Fruit fly (Drosophila melanogaster) whole organism, embryonic: Measurements from ENCODE around the gene ss.
A peak's percentile ranks its signal among the peaks of the same experiment; 100 is the strongest.

Experiments
- Ada2b ChIP-seq: fragments of 200-800 bp; sonication (Bioruptor generic); IDR thresholded peaks from 2 replicates; pipeline ENCODE4 v1.3.6; 2022; ENCODE audit warnings: missing biosample characterization, missing genetic modification characterization
- C15 ChIP-seq: fragments of 200-800 bp; sonication (Bioruptor generic); IDR thresholded peaks from 3 replicates; pipeline ENCODE4 v1.3.6; 2022; ENCODE audit warnings: missing biosample characterization, missing genetic modification characterization
- CG10565 ChIP-seq: fragments of 200-800 bp; sonication (Bioruptor generic); optimal IDR thresholded peaks from 3 replicates; lab custom pipeline; 2016; ENCODE audit warnings: missing biosample characterization, mild to moderate bottlenecking, missing genetic modification characterization
- CG10959 ChIP-seq: fragments of 200-800 bp; sonication (Bioruptor generic); IDR thresholded peaks from 2 replicates; pipeline ENCODE4 v1.3.6; 2022; ENCODE audit warnings: missing biosample characterization, missing genetic modification characterization
- CG12769 ChIP-seq: fragments of 200-800 bp; sonication (Bioruptor generic); optimal IDR thresholded peaks from 2 replicates; lab custom pipeline; 2019; ENCODE audit warnings: missing biosample characterization, mild to moderate bottlenecking, missing genetic modification characterization, moderate library complexity
- CG15269 ChIP-seq: fragments of 200-800 bp; sonication (Bioruptor generic); optimal IDR thresholded peaks from 2 replicates; lab custom pipeline; 2018; ENCODE audit warnings: missing biosample characterization, mild to moderate bottlenecking, missing genetic modification characterization, moderate library complexity
- CG1792 ChIP-seq: fragments of 200-800 bp; sonication (Bioruptor generic); optimal IDR thresholded peaks from 2 replicates; lab custom pipeline; 2016; ENCODE audit warnings: missing biosample characterization, missing genetic modification characterization
- CG3281 ChIP-seq: fragments of 200-800 bp; sonication (Bioruptor generic); optimal IDR thresholded peaks from 3 replicates; lab custom pipeline; 2017; ENCODE audit warnings: missing biosample characterization, mild to moderate bottlenecking, missing genetic modification characterization
- CG4328 ChIP-seq: fragments of 200-800 bp; sonication (Bioruptor generic); optimal IDR thresholded peaks from 3 replicates; lab custom pipeline; 2017; ENCODE audit warnings: missing biosample characterization, missing genetic modification reagents, missing genetic modification characterization
- CG4360 ChIP-seq: fragments of 200-800 bp; sonication (Bioruptor generic); IDR thresholded peaks from 2 replicates; pipeline ENCODE4 v1.3.6; 2022; ENCODE audit warnings: missing biosample characterization, missing genetic modification characterization
- CG4730 ChIP-seq: fragments of 200-800 bp; sonication (Bioruptor generic); IDR thresholded peaks from 2 replicates; pipeline ENCODE4 v1.3.6; 2022; ENCODE audit warnings: missing biosample characterization, missing genetic modification characterization
- CG5180 ChIP-seq: fragments of 200-800 bp; sonication (Bioruptor generic); optimal IDR thresholded peaks from 3 replicates; lab custom pipeline; 2017; ENCODE audit warnings: missing biosample characterization, missing genetic modification characterization, mild to moderate bottlenecking, moderate library complexity, missing genetic modification reagents
- CG6175 ChIP-seq: fragments of 200-800 bp; sonication (Bioruptor generic); IDR thresholded peaks from 3 replicates; pipeline ENCODE4 v1.3.6; 2022; ENCODE audit warnings: missing biosample characterization, missing genetic modification characterization
- CG7357 ChIP-seq: fragments of 200-800 bp; sonication (Bioruptor generic); IDR thresholded peaks from 3 replicates; pipeline ENCODE4 v1.3.6; 2022; ENCODE audit warnings: missing biosample characterization, missing genetic modification characterization
- CG7786 ChIP-seq: fragments of 200-800 bp; sonication (Bioruptor generic); optimal IDR thresholded peaks from 2 replicates; lab custom pipeline; 2016; ENCODE audit warnings: missing biosample characterization, missing genetic modification characterization
- CG7987 ChIP-seq: fragments of 200-800 bp; sonication (Bioruptor generic); optimal IDR thresholded peaks from 2 replicates; lab custom pipeline; 2018; ENCODE audit warnings: missing biosample characterization, mild to moderate bottlenecking, missing genetic modification characterization, moderate library complexity
- CG8478 ChIP-seq: fragments of >200 bp; optimal IDR thresholded peaks from 2 replicates; lab custom pipeline; 2018
- CG9797 ChIP-seq: fragments of 200-800 bp; sonication (Bioruptor generic); optimal IDR thresholded peaks from 3 replicates; lab custom pipeline; 2018; ENCODE audit warnings: missing biosample characterization, mild to moderate bottlenecking, missing genetic modification characterization
- D19B ChIP-seq: fragments of 200-800 bp; sonication (Bioruptor generic); optimal IDR thresholded peaks from 2 replicates; lab custom pipeline; 2017; ENCODE audit warnings: missing biosample characterization, mild to moderate bottlenecking, missing genetic modification characterization
- Drgx ChIP-seq: fragments of 200-800 bp; sonication (Bioruptor generic); IDR thresholded peaks from 2 replicates; pipeline ENCODE4 v1.3.6; 2022; ENCODE audit warnings: missing biosample characterization, missing genetic modification characterization
- E2f1 ChIP-seq: fragments of 200-800 bp; sonication (Bioruptor generic); IDR thresholded peaks from 2 replicates; pipeline ENCODE4 v1.3.6; 2022; ENCODE audit warnings: missing biosample characterization, missing genetic modification characterization
- Gsc ChIP-seq: fragments of 200-800 bp; sonication (Bioruptor generic); IDR thresholded peaks from 2 replicates; pipeline ENCODE4 v1.3.6; 2022; ENCODE audit warnings: missing biosample characterization, missing genetic modification characterization
- HHEX ChIP-seq: fragments of 200-800 bp; sonication (Bioruptor generic); optimal IDR thresholded peaks from 3 replicates; lab custom pipeline; 2017; ENCODE audit warnings: missing biosample characterization, mild to moderate bottlenecking, missing genetic modification characterization, missing genetic modification reagents
- HLH4C ChIP-seq: fragments of 200-800 bp; sonication (Bioruptor generic); IDR thresholded peaks from 3 replicates; pipeline ENCODE4 v1.3.6; 2022; ENCODE audit warnings: missing biosample characterization, missing genetic modification characterization; ENCODE audit not compliant: partially characterized antibody
- Hr78 ChIP-seq, 2 experiments: fragments of 200-800 bp in 1 of 2; fragments of >200 bp in 1 of 2; sonication (Bioruptor generic) in 1 of 2; optimal IDR thresholded peaks; 2 replicates each; lab custom pipeline; 2017 to 2019; ENCODE audit warnings: missing biosample characterization in 2 of 2, missing genetic modification characterization in 2 of 2, mild to moderate bottlenecking in 1 of 2, moderate library complexity in 1 of 2
- MESR4 ChIP-seq: fragments of 200-800 bp; sonication (Bioruptor generic); optimal IDR thresholded peaks from 2 replicates; lab custom pipeline; 2018; ENCODE audit warnings: missing biosample characterization, mild to moderate bottlenecking, missing genetic modification characterization, moderate library complexity
- Meics ChIP-seq: fragments of 200-800 bp; sonication (Bioruptor generic); optimal IDR thresholded peaks from 2 replicates; lab custom pipeline; 2017; ENCODE audit warnings: missing biosample characterization, mild to moderate bottlenecking, missing genetic modification characterization
- NfI ChIP-seq: fragments of 200-800 bp; sonication (Bioruptor generic); optimal IDR thresholded peaks from 3 replicates; lab custom pipeline; 2018; ENCODE audit warnings: missing biosample characterization, mild to moderate bottlenecking, missing genetic modification characterization, moderate library complexity
- Ravus ChIP-seq: fragments of 200-800 bp; sonication (Bioruptor generic); IDR thresholded peaks from 2 replicates; pipeline ENCODE4 v1.3.6; 2022; ENCODE audit warnings: missing biosample characterization, missing genetic modification characterization
- Sox102F ChIP-seq: fragments of 200-800 bp; sonication (Bioruptor generic); optimal IDR thresholded peaks from 2 replicates; lab custom pipeline; 2018; ENCODE audit warnings: missing biosample characterization, mild to moderate bottlenecking, missing genetic modification characterization, moderate library complexity
- Usf ChIP-seq: fragments of 200-800 bp; sonication (Bioruptor generic); optimal IDR thresholded peaks from 2 replicates; lab custom pipeline; 2017; ENCODE audit warnings: missing genotype, missing biosample characterization, missing genetic modification characterization
- Xrp1 ChIP-seq: fragments of 200-800 bp; sonication (Bioruptor generic); IDR thresholded peaks from 2 replicates; pipeline ENCODE4 v1.3.6; 2022; ENCODE audit warnings: missing biosample characterization, missing genetic modification characterization
- abd-A ChIP-seq: fragments of 200-800 bp; sonication (Bioruptor generic); optimal IDR thresholded peaks from 3 replicates; lab custom pipeline; 2019; ENCODE audit warnings: missing biosample characterization, mild to moderate bottlenecking, missing genetic modification characterization, moderate library complexity
- caup ChIP-seq: fragments of 200-800 bp; sonication (Bioruptor generic); optimal IDR thresholded peaks from 3 replicates; lab custom pipeline; 2017; ENCODE audit warnings: missing biosample characterization, mild to moderate bottlenecking, missing genetic modification characterization, moderate library complexity; ENCODE audit not compliant: severe bottlenecking
- chm ChIP-seq: fragments of 200-800 bp; sonication (Bioruptor generic); IDR thresholded peaks from 2 replicates; pipeline ENCODE4 v1.3.6; 2022; ENCODE audit warnings: missing biosample characterization, missing genetic modification characterization
- cwo ChIP-seq: fragments of 200-800 bp; sonication (Bioruptor generic); optimal IDR thresholded peaks from 3 replicates; lab custom pipeline; 2017; ENCODE audit warnings: missing biosample characterization, missing genetic modification characterization, mild to moderate bottlenecking, moderate library complexity, missing genetic modification reagents
- grau ChIP-seq: fragments of 200-800 bp; optimal IDR thresholded peaks from 3 replicates; lab custom pipeline; 2019; ENCODE audit warnings: missing biosample characterization, mild to moderate bottlenecking, missing genetic modification characterization, moderate library complexity
- grn ChIP-seq: fragments of 200-800 bp; sonication (Bioruptor generic); optimal IDR thresholded peaks from 3 replicates; lab custom pipeline; 2017; ENCODE audit warnings: missing biosample characterization, missing genetic modification characterization
- gro ChIP-seq: fragments of 200-800 bp; sonication (Bioruptor generic); optimal IDR thresholded peaks from 2 replicates; lab custom pipeline; 2016; ENCODE audit warnings: missing biosample characterization, missing genetic modification characterization
- lola ChIP-seq, 3 experiments: fragments of >200 bp in 2 of 3; fragments of 200-800 bp in 1 of 3; sonication (Bioruptor generic) in 1 of 3; optimal IDR thresholded peaks; 2 replicates each; lab custom pipeline; 2017 to 2019; ENCODE audit warnings: missing biosample characterization in 3 of 3, missing genetic modification characterization in 3 of 3, mild to moderate bottlenecking in 1 of 3, moderate library complexity in 1 of 3
- nau ChIP-seq: fragments of 200-800 bp; sonication (Bioruptor generic); optimal IDR thresholded peaks from 3 replicates; lab custom pipeline; 2017; ENCODE audit warnings: missing biosample characterization, mild to moderate bottlenecking, missing genetic modification characterization, missing genetic modification reagents
- peb ChIP-seq: fragments of 200-800 bp; sonication (Bioruptor generic); IDR thresholded peaks from 2 replicates; pipeline ENCODE4 v1.3.6; 2022; ENCODE audit warnings: missing biosample characterization, missing genetic modification characterization
- run ChIP-seq: fragments of 200-800 bp; sonication (Bioruptor generic); optimal IDR thresholded peaks from 3 replicates; lab custom pipeline; 2018; ENCODE audit warnings: missing biosample characterization, mild to moderate bottlenecking, missing genetic modification characterization
- salm ChIP-seq: fragments of 200-800 bp; sonication (Bioruptor generic); optimal IDR thresholded peaks from 2 replicates; lab custom pipeline; 2018; ENCODE audit warnings: missing biosample characterization, mild to moderate bottlenecking, missing genetic modification characterization
- schlank ChIP-seq: fragments of 200-800 bp; sonication (Bioruptor generic); optimal IDR thresholded peaks from 2 replicates; lab custom pipeline; 2018; ENCODE audit warnings: missing biosample characterization, mild to moderate bottlenecking, missing genetic modification characterization
- sd ChIP-seq: fragments of 200-800 bp; sonication (Bioruptor generic); optimal IDR thresholded peaks from 3 replicates; lab custom pipeline; 2018; ENCODE audit warnings: missing biosample characterization, mild to moderate bottlenecking, missing genetic modification characterization, moderate library complexity
- sisA ChIP-seq: fragments of 200-800 bp; sonication (Bioruptor generic); IDR thresholded peaks from 2 replicates; pipeline ENCODE4 v1.3.6; 2022; ENCODE audit warnings: missing biosample characterization, missing genetic modification characterization
- sug ChIP-seq: fragments of 200-800 bp; optimal IDR thresholded peaks from 2 replicates; lab custom pipeline; 2019; ENCODE audit warnings: missing biosample characterization, mild to moderate bottlenecking, missing genetic modification characterization, moderate library complexity
- vnd ChIP-seq: fragments of 200-800 bp; sonication (Bioruptor generic); IDR thresholded peaks from 3 replicates; pipeline ENCODE4 v1.3.6; 2022; ENCODE audit warnings: missing biosample characterization, missing genetic modification characterization; ENCODE audit not compliant: partially characterized antibody
- zen2 ChIP-seq: fragments of 200-800 bp; sonication (Bioruptor generic); IDR thresholded peaks from 3 replicates; pipeline ENCODE4 v1.3.6; 2022; ENCODE audit warnings: missing biosample characterization, missing genetic modification characterization; ENCODE audit not compliant: partially characterized antibody
- zfh2 ChIP-seq: fragments of 200-800 bp; sonication (Bioruptor generic); optimal IDR thresholded peaks from 2 replicates; lab custom pipeline; 2016; ENCODE audit warnings: missing biosample characterization, missing genetic modification characterization

ss gene

DNA sequence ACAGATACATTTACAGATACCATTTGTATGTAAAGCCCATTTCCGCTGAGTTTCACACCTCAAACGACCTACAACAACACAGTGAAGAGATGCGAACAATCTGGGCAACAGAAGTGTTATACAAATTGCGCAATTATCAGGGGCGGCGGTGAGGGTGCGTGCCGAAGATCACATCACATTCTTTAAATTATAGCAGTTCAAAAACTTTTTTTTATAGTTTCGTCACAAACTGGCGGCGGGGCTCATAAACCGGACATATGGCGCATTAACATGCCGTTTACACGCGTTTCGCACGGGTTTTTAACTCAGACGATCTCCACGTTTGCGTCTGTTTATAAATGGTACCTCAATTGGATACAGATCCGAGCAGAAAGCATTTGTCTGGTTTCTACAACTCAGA is 50.3 kb downstream of the ss start (continued):
- TF ChIP-seq CG4328 (no peak), run (no peak), vnd (GFP tag; lab: Robert Waterston, UW) (no peak), sisA (GFP tag; lab: Robert Waterston, UW) (no peak), Xrp1 (GFP tag; lab: Robert Waterston, UW) (no peak), C15 (GFP tag; lab: Robert Waterston, UW) (no peak), Drgx (GFP tag; lab: Robert Waterston, UW) (no peak), CG15269 (tag; lab: Kevin White, UChicago) (peak; percentile 38), CG7987 (GFP tag; lab: Kevin White, UChicago) (no peak), zen2 (no peak), CG4360 (GFP tag; lab: Robert Waterston, UW) (peak; percentile 21; the same call in 1 of the 2 replicates), CG3281 (no peak), MESR4 (no peak), CG4730 (GFP tag; lab: Robert Waterston, UW) (no peak), CG8478 (lab: Kevin White, UChicago) (no peak), CG6175 (GFP tag; lab: Robert Waterston, UW) (no peak), nau (GFP tag; lab: Kevin White, UChicago) (no peak), grau (no peak), CG9797 (GFP tag; lab: Kevin White, UChicago) (no peak), peb (GFP tag; lab: Robert Waterston, UW) (no peak), Ravus (no peak), Gsc (no peak), E2f1 (GFP tag; lab: Robert Waterston, UW) (no peak), lola (GFP tag; optimal IDR thresholded peaks at IDR 0.05; lab: Kevin White, UChicago) (no peak), Ada2b (GFP tag; lab: Robert Waterston, UW) (no peak), CG7786 (GFP tag; lab: Kevin White, UChicago) (no peak), Hr78 (GFP tag; optimal IDR thresholded peaks at IDR 0.05; lab: Kevin White, UChicago) (no peak), Meics (GFP tag; lab: Kevin White, UChicago) (peak; percentile 82), sd (peak; percentile 95), caup (GFP tag; lab: Kevin White, UChicago) (no peak), CG7357 (GFP tag; lab: Robert Waterston, UW) (no peak), grn (no peak), sug (tag; lab: Kevin White, UChicago) (peak; percentile 0), salm (tag; lab: Kevin White, UChicago) (no peak), abd-A (tag; lab: Kevin White, UChicago) (peak; percentile 55), Sox102F (GFP tag; lab: Kevin White, UChicago) (no peak), CG1792 (GFP tag; lab: Kevin White, UChicago) (no peak), cwo (GFP tag; lab: Kevin White, UChicago) (peak; percentile 89), CG12769 (tag; lab: Kevin White, UChicago) (peak; percentile 64), CG10959 (GFP tag; lab: Robert Waterston, UW) (no peak), gro (GFP tag; lab: Kevin White, UChicago) (peak; percentile 39), schlank (tag; lab: Kevin White, UChicago) (no peak), NfI (GFP tag; lab: Kevin White, UChicago) (no peak), chm (GFP tag; lab: Robert Waterston, UW) (no peak), D19B (GFP tag; lab: Kevin White, UChicago) (no peak), CG10565 (GFP tag; lab: Kevin White, UChicago) (no peak), HLH4C (GFP tag; lab: Robert Waterston, UW) (no peak), zfh2 (GFP tag; lab: Kevin White, UChicago) (no peak), HHEX (peak; percentile 7), CG5180 (GFP tag; lab: Kevin White, UChicago) (no peak), Usf (no peak)
